Fruit fly (Drosophila melanogaster): ENCODE data around the gene Ugt307A1.
A peak's percentile ranks its signal among the peaks of the same experiment; 100 is the strongest.

Ugt307A1 gene

dm6 chr2L:7100830-7101229 lies 33.0 kb downstream of the Ugt307A1 start:
- TF ChIP-seq Smox (GFP tag; optimal IDR thresholded peaks at IDR 0.05) (no peak), net (GFP tag; optimal IDR thresholded peaks at IDR 0.05) (peak; percentile 15), Sox15 (GFP tag; optimal IDR thresholded peaks at IDR 0.05) (no peak), CG11294 (GFP tag; IDR thresholded peaks at IDR 0.05) (peak; percentile 47; the same call in 1 of the 2 replicates), CG6854 (GFP tag; optimal IDR thresholded peaks at IDR 0.05) (no peak), CG7368 (GFP tag; optimal IDR thresholded peaks at IDR 0.05) (no peak), CG32006 (GFP tag; optimal IDR thresholded peaks at IDR 0.05) (peak; percentile 52), CG10631 (GFP tag; optimal IDR thresholded peaks at IDR 0.05) (peak; percentile 2), Eip75B (GFP tag; optimal IDR thresholded peaks at IDR 0.05) (no peak), dsx (GFP tag; optimal IDR thresholded peaks at IDR 0.05; ENCODE audit: poor library complexity, severe bottlenecking) (no peak), lz (GFP tag; optimal IDR thresholded peaks at IDR 0.05) (no peak), CG6276 (GFP tag; optimal IDR thresholded peaks at IDR 0.05) (peak; percentile 33), Met (GFP tag; optimal IDR thresholded peaks at IDR 0.05) (no peak), Blimp-1 (GFP tag; optimal IDR thresholded peaks at IDR 0.05) (no peak), Gug (GFP tag; IDR thresholded peaks at IDR 0.05) (0 out of 2 replicates have a peak, but pooled peaks have one; percentile 31), OdsH (GFP tag; optimal IDR thresholded peaks at IDR 0.05) (peak; percentile 35), Hr4 (GFP tag; optimal IDR thresholded peaks at IDR 0.05) (peak; percentile 27), spab (GFP tag; optimal IDR thresholded peaks at IDR 0.05) (peak; percentile 23), Ets96B (tag; optimal IDR thresholded peaks at IDR 0.05) (peak; percentile 7), CG3032 (tag; optimal IDR thresholded peaks at IDR 0.05) (peak; percentile 60), cyc (GFP tag; optimal IDR thresholded peaks at IDR 0.05) (no peak), CG6163 (GFP tag; IDR thresholded peaks at IDR 0.05) (0 out of 3 replicates have a peak, but pooled peaks have one; percentile 29), dac (GFP tag; optimal IDR thresholded peaks at IDR 0.05) (peak; percentile 9), CG8119 (GFP tag; IDR thresholded peaks at IDR 0.05) (0 out of 3 replicates have a peak, but pooled peaks have one; percentile 20), CG4318 (GFP tag; optimal IDR thresholded peaks at IDR 0.05) (no peak), Eip78C (GFP tag) (peak; percentile 60), CG11902 (GFP tag; optimal IDR thresholded peaks at IDR 0.05) (no peak), CG8319 (GFP tag; optimal IDR thresholded peaks at IDR 0.05) (no peak), CG6808 (GFP tag; optimal IDR thresholded peaks at IDR 0.05) (peak; percentile 31), CG15336 (GFP tag; IDR thresholded peaks at IDR 0.05) (peak; percentile 45), CG3919 (GFP tag; optimal IDR thresholded peaks at IDR 0.05) (peak; percentile 1), CG6792 (GFP tag; optimal IDR thresholded peaks at IDR 0.05) (no peak), eg (GFP tag; IDR thresholded peaks at IDR 0.05) (peak; percentile 27; the same call in 1 of the 3 replicates), ss (GFP tag; optimal IDR thresholded peaks at IDR 0.05) (peak; percentile 8 to 20)

- TF ChIP-seq CG9139 (GFP tag; optimal IDR thresholded peaks at IDR 0.05), result peak; percentile 17
- peak; percentile 67 for TF ChIP-seq dsx (GFP tag; optimal IDR thresholded peaks at IDR 0.05; ENCODE audit: poor library complexity, severe bottlenecking)
- peak; percentile 55 to 69 for TF ChIP-seq ss (GFP tag; optimal IDR thresholded peaks at IDR 0.05)
- peak; percentile 75 for TF ChIP-seq esn (GFP tag; optimal IDR thresholded peaks at IDR 0.05)
- peak; percentile 54 for TF ChIP-seq CG32006 (GFP tag; optimal IDR thresholded peaks at IDR 0.05)
- TF ChIP-seq CG10669 (GFP tag; optimal IDR thresholded peaks at IDR 0.05), result peak; percentile 73
- TF ChIP-seq fd85E (GFP tag; optimal IDR thresholded peaks at IDR 0.05), result no peak
- TF ChIP-seq fkh (GFP tag; optimal IDR thresholded peaks at IDR 0.05), result no peak
- peak; percentile 74 for TF ChIP-seq Ets96B (tag; optimal IDR thresholded peaks at IDR 0.05)
- peak; percentile 63 for TF ChIP-seq CG3919 (GFP tag; optimal IDR thresholded peaks at IDR 0.05)
- peak; percentile 87 for TF ChIP-seq svp (GFP tag)
- peak; percentile 64 for TF ChIP-seq CG6792 (GFP tag; optimal IDR thresholded peaks at IDR 0.05)
- no peak for TF ChIP-seq Eip93F (GFP tag; optimal IDR thresholded peaks at IDR 0.05)
- TF ChIP-seq Hr39 (GFP tag; optimal IDR thresholded peaks at IDR 0.05), result peak; percentile 32
- peak; percentile 64 for TF ChIP-seq CG8632 (GFP tag; optimal IDR thresholded peaks at IDR 0.05)
- TF ChIP-seq CG15336 (GFP tag; IDR thresholded peaks at IDR 0.05), result peak; percentile 62
- peak; percentile 54 for TF ChIP-seq Smox (GFP tag; optimal IDR thresholded peaks at IDR 0.05)
- TF ChIP-seq spab (GFP tag; optimal IDR thresholded peaks at IDR 0.05), result peak; percentile 72
- peak; percentile 66 for TF ChIP-seq Eip78C (GFP tag)
- TF ChIP-seq Hr4 (GFP tag; optimal IDR thresholded peaks at IDR 0.05), result peak; percentile 53
- TF ChIP-seq CG16779 (tag; optimal IDR thresholded peaks at IDR 0.05), result no peak
- TF ChIP-seq CG4318 (GFP tag; optimal IDR thresholded peaks at IDR 0.05), result peak; percentile 5
- peak; percentile 41 for TF ChIP-seq lz (GFP tag; optimal IDR thresholded peaks at IDR 0.05)
- TF ChIP-seq CG1621 (tag; optimal IDR thresholded peaks at IDR 0.05), result peak; percentile 31
- peak; percentile 46 for TF ChIP-seq fd59A (GFP tag; optimal IDR thresholded peaks at IDR 0.05)
- TF ChIP-seq CG11762 (GFP tag; optimal IDR thresholded peaks at IDR 0.05; ENCODE audit: insufficient read depth), result peak; percentile 57
- TF ChIP-seq CG6163 (GFP tag; IDR thresholded peaks at IDR 0.05), result peak; percentile 76
Observed at dm6 chr2L:7104195-7104971, 36.6 kb downstream of the Ugt307A1 start.

All from whole organism, prepupa.